Worm (Caenorhabditis elegans) whole organism, midembryonic: ENCODE data around the gene ace-3.

Source experiments
- tab-1 ChIP-seq: fragments of 200-800 bp; sonication (Bioruptor generic); IDR thresholded peaks from 2 replicates; pipeline ENCODE4 v1.3.6; 2022; ENCODE audit warnings: missing genetic modification characterization, missing compliant biosample characterization
- ztf-23 ChIP-seq: fragments of 200-800 bp; sonication (Bioruptor generic); IDR thresholded peaks from 2 replicates; pipeline ENCODE4 v1.3.6; 2022; ENCODE audit warnings: missing genetic modification reagents, missing genetic modification characterization, missing compliant biosample characterization
- ztf-29 ChIP-seq: fragments of 200-800 bp; sonication (Bioruptor generic); IDR thresholded peaks from 2 replicates; pipeline ENCODE4 v1.3.6; 2022; ENCODE audit warnings: missing genetic modification reagents, missing genetic modification characterization, missing compliant biosample characterization

- TF ChIP-seq ztf-29 (GFP tag; lab: Robert Waterston, UW) (no peak), ztf-23 (GFP tag; lab: Robert Waterston, UW) (no peak), tab-1 (no peak)
Measured at ce11 chrII:14165430-14165929, 40.0 kb upstream of the ace-3 start.
